Fruit fly (Drosophila melanogaster) whole organism, embryonic: ENCODE results near the gene CG14803.
A peak's percentile ranks its signal among the peaks of the same experiment; 100 is the strongest.

ENCODE experiments used
- CG10147 ChIP-seq: fragments of 200-800 bp; sonication (Bioruptor generic); optimal IDR thresholded peaks from 2 replicates; lab custom pipeline; 2019; ENCODE audit warnings: missing biosample characterization, mild to moderate bottlenecking, missing genetic modification characterization, moderate library complexity
- CG10321 ChIP-seq: fragments of 200-800 bp; sonication (Bioruptor generic); IDR thresholded peaks from 2 replicates; pipeline ENCODE4 v1.3.6; 2022; ENCODE audit warnings: missing biosample characterization, missing genetic modification characterization
- CG10431 ChIP-seq: fragments of 200-800 bp; sonication (Bioruptor generic); optimal IDR thresholded peaks from 3 replicates; lab custom pipeline; 2018; ENCODE audit warnings: missing biosample characterization, mild to moderate bottlenecking, missing genetic modification characterization
- CG12071 ChIP-seq: fragments of 200-800 bp; sonication (Bioruptor generic); optimal IDR thresholded peaks from 3 replicates; lab custom pipeline; 2018; ENCODE audit warnings: missing biosample characterization, mild to moderate bottlenecking, missing genetic modification characterization
- CG1233 ChIP-seq: fragments of 200-800 bp; sonication (Bioruptor generic); optimal IDR thresholded peaks from 4 replicates; lab custom pipeline; 2018; ENCODE audit warnings: missing biosample characterization, mild to moderate bottlenecking, missing genetic modification characterization
- CG13624 ChIP-seq: fragments of 200-800 bp; sonication (Bioruptor generic); optimal IDR thresholded peaks from 2 replicates; lab custom pipeline; 2016; ENCODE audit warnings: missing biosample characterization, missing genetic modification characterization
- CG14014 ChIP-seq: fragments of 200-800 bp; sonication (Bioruptor generic); IDR thresholded peaks from 2 replicates; pipeline ENCODE4 v1.3.6; 2022; ENCODE audit warnings: missing biosample characterization, missing genetic modification characterization
- CG15011 ChIP-seq: fragments of 200-800 bp; sonication (Bioruptor generic); optimal IDR thresholded peaks from 3 replicates; lab custom pipeline; 2018; ENCODE audit warnings: missing biosample characterization, mild to moderate bottlenecking, missing genetic modification characterization
- CG15479 ChIP-seq: fragments of 200-800 bp; sonication (Bioruptor generic); optimal IDR thresholded peaks from 3 replicates; lab custom pipeline; 2019; ENCODE audit warnings: missing biosample characterization, mild to moderate bottlenecking, missing genetic modification characterization, moderate library complexity
- CG15514 ChIP-seq: fragments of 200-800 bp; sonication (Bioruptor generic); optimal IDR thresholded peaks from 3 replicates; lab custom pipeline; 2017; ENCODE audit warnings: missing biosample characterization, missing genetic modification characterization, mild to moderate bottlenecking, moderate library complexity, missing genetic modification reagents
- CG17328 ChIP-seq: fragments of 200-800 bp; sonication (Bioruptor generic); IDR thresholded peaks from 2 replicates; pipeline ENCODE4 v1.3.6; 2022; ENCODE audit warnings: missing biosample characterization, missing genetic modification characterization
- CG17802 ChIP-seq: fragments of 200-800 bp; sonication (Bioruptor generic); optimal IDR thresholded peaks from 2 replicates; lab custom pipeline; 2018; ENCODE audit warnings: missing biosample characterization, mild to moderate bottlenecking, missing genetic modification characterization, moderate library complexity
- CG2120 ChIP-seq: fragments of 200-800 bp; sonication (Bioruptor generic); optimal IDR thresholded peaks from 3 replicates; lab custom pipeline; 2016; ENCODE audit warnings: missing biosample characterization, missing genetic modification characterization
- CG2678 ChIP-seq: fragments of 200-800 bp; sonication (Bioruptor generic); optimal IDR thresholded peaks from 3 replicates; lab custom pipeline; 2019; ENCODE audit warnings: missing biosample characterization, mild to moderate bottlenecking, missing genetic modification characterization, moderate library complexity
- CG2889 ChIP-seq: fragments of 200-800 bp; sonication (Bioruptor generic); IDR thresholded peaks from 3 replicates; pipeline ENCODE4 v1.3.6; 2022; ENCODE audit warnings: missing biosample characterization, missing genetic modification characterization
- CG31365 ChIP-seq: fragments of 200-800 bp; sonication (Bioruptor generic); optimal IDR thresholded peaks from 2 replicates; lab custom pipeline; 2018; ENCODE audit warnings: missing biosample characterization, mild to moderate bottlenecking, missing genetic modification characterization
- CG31441 ChIP-seq: fragments of 200-800 bp; sonication (Bioruptor generic); IDR thresholded peaks from 2 replicates; pipeline ENCODE4 v1.3.6; 2022; ENCODE audit warnings: missing biosample characterization, missing genetic modification characterization
- CG33557 ChIP-seq: fragments of 200-800 bp; sonication (Bioruptor generic); optimal IDR thresholded peaks from 2 replicates; lab custom pipeline; 2019; ENCODE audit warnings: missing biosample characterization, mild to moderate bottlenecking, missing genetic modification characterization, moderate library complexity
- CG43689 ChIP-seq: fragments of 200-800 bp; sonication (Bioruptor generic); IDR thresholded peaks from 2 replicates; pipeline ENCODE4 v1.3.6; 2022; ENCODE audit warnings: missing biosample characterization, missing genetic modification characterization
- CG6654 ChIP-seq: fragments of 200-800 bp; sonication (Bioruptor generic); optimal IDR thresholded peaks from 2 replicates; lab custom pipeline; 2017; ENCODE audit warnings: missing biosample characterization, mild to moderate bottlenecking, missing genetic modification characterization
- CG6683 ChIP-seq: fragments of 200-800 bp; sonication (Bioruptor generic); optimal IDR thresholded peaks from 2 replicates; lab custom pipeline; 2017; ENCODE audit warnings: missing biosample characterization, mild to moderate bottlenecking, missing genetic modification characterization, missing genetic modification reagents
- CG7372 ChIP-seq: fragments of 200-800 bp; sonication (Bioruptor generic); IDR thresholded peaks from 2 replicates; pipeline ENCODE4 v1.3.6; 2022; ENCODE audit warnings: missing biosample characterization, missing genetic modification characterization
- CG9609 ChIP-seq: fragments of 200-800 bp; sonication (Bioruptor generic); optimal IDR thresholded peaks from 3 replicates; lab custom pipeline; 2016; ENCODE audit warnings: missing biosample characterization, missing genetic modification characterization
- CG9932 ChIP-seq: fragments of 200-800 bp; sonication (Bioruptor generic); IDR thresholded peaks from 2 replicates; pipeline ENCODE4 v1.3.6; 2022; ENCODE audit warnings: missing biosample characterization, missing genetic modification characterization
- Fer1 ChIP-seq: fragments of 200-800 bp; sonication (Bioruptor generic); optimal IDR thresholded peaks from 2 replicates; lab custom pipeline; 2017; ENCODE audit warnings: missing biosample characterization, mild to moderate bottlenecking, missing genetic modification characterization
- Med ChIP-seq: fragments of 200-800 bp; sonication (Bioruptor generic); peaks from one replicate; lab custom pipeline; 2016; ENCODE audit warnings: missing biosample characterization, missing genetic modification characterization, mild to moderate bottlenecking, inconsistent platforms, moderate library complexity
- NC2α ChIP-seq: fragments of 200-800 bp; sonication (Bioruptor generic); optimal IDR thresholded peaks from 2 replicates; lab custom pipeline; 2016; ENCODE audit warnings: missing biosample characterization, missing genetic modification characterization
- Sry-β ChIP-seq: fragments of 200-800 bp; sonication (Bioruptor generic); optimal IDR thresholded peaks from 2 replicates; lab custom pipeline; 2018; ENCODE audit warnings: missing biosample characterization, mild to moderate bottlenecking, missing genetic modification characterization, moderate library complexity
- Xbp1 ChIP-seq: fragments of 200-800 bp; sonication (Bioruptor generic); optimal IDR thresholded peaks from 3 replicates; lab custom pipeline; 2016; ENCODE audit warnings: missing biosample characterization, mild to moderate bottlenecking, missing genetic modification characterization
- abd-A ChIP-seq: fragments of 200-800 bp; sonication (Bioruptor generic); optimal IDR thresholded peaks from 3 replicates; lab custom pipeline; 2019; ENCODE audit warnings: missing biosample characterization, mild to moderate bottlenecking, missing genetic modification characterization, moderate library complexity
- btn ChIP-seq: fragments of 200-800 bp; sonication (Bioruptor generic); optimal IDR thresholded peaks from 2 replicates; lab custom pipeline; 2016; ENCODE audit warnings: missing biosample characterization, missing genetic modification characterization
- crol ChIP-seq: fragments of 200-800 bp; sonication (Bioruptor generic); IDR thresholded peaks from 2 replicates; pipeline ENCODE4 v1.3.6; 2022; ENCODE audit warnings: missing biosample characterization, missing genetic modification characterization
- dmrt99B ChIP-seq: fragments of 200-800 bp; sonication (Bioruptor generic); optimal IDR thresholded peaks from 2 replicates; lab custom pipeline; 2018; ENCODE audit warnings: missing biosample characterization, mild to moderate bottlenecking, missing genetic modification characterization, moderate library complexity
- fd64A ChIP-seq: fragments of 200-800 bp; sonication (Bioruptor generic); optimal IDR thresholded peaks from 3 replicates; lab custom pipeline; 2018; ENCODE audit warnings: missing biosample characterization, mild to moderate bottlenecking, missing genetic modification characterization
- grau ChIP-seq: fragments of 200-800 bp; optimal IDR thresholded peaks from 3 replicates; lab custom pipeline; 2019; ENCODE audit warnings: missing biosample characterization, mild to moderate bottlenecking, missing genetic modification characterization, moderate library complexity
- hb ChIP-seq: fragments of 200-800 bp; sonication (Bioruptor generic); IDR thresholded peaks from 3 replicates; pipeline ENCODE4 v1.3.6; 2022; ENCODE audit warnings: missing biosample characterization, missing genetic modification characterization; ENCODE audit not compliant: partially characterized antibody
- hth ChIP-seq: fragments of >200 bp; optimal IDR thresholded peaks from 2 replicates; lab custom pipeline; 2017; ENCODE audit warnings: inconsistent platforms
- jumu ChIP-seq: fragments of 200-800 bp; sonication (Bioruptor generic); optimal IDR thresholded peaks from 3 replicates; lab custom pipeline; 2016; ENCODE audit warnings: missing biosample characterization, missing genetic modification characterization
- lola ChIP-seq, 3 experiments: fragments of >200 bp in 2 of 3; fragments of 200-800 bp in 1 of 3; sonication (Bioruptor generic) in 1 of 3; optimal IDR thresholded peaks; 2 replicates each; lab custom pipeline; 2017 to 2019; ENCODE audit warnings: missing biosample characterization in 3 of 3, missing genetic modification characterization in 3 of 3, mild to moderate bottlenecking in 1 of 3, moderate library complexity in 1 of 3
- nerfin-2 ChIP-seq: fragments of 200-800 bp; sonication (Bioruptor generic); IDR thresholded peaks from 2 replicates; pipeline ENCODE4 v1.3.6; 2022; ENCODE audit warnings: missing biosample characterization, missing genetic modification characterization; ENCODE audit not compliant: partially characterized antibody
- nom ChIP-seq: fragments of 200-800 bp; sonication (Bioruptor generic); optimal IDR thresholded peaks from 2 replicates; lab custom pipeline; 2017; ENCODE audit warnings: missing biosample characterization, missing genetic modification characterization, mild to moderate bottlenecking, moderate library complexity, missing genetic modification reagents
- p53 ChIP-seq: fragments of 200-800 bp; sonication (Bioruptor generic); optimal IDR thresholded peaks from 2 replicates; lab custom pipeline; 2016; ENCODE audit warnings: missing biosample characterization, missing genetic modification characterization
- peb ChIP-seq: fragments of 200-800 bp; sonication (Bioruptor generic); IDR thresholded peaks from 2 replicates; pipeline ENCODE4 v1.3.6; 2022; ENCODE audit warnings: missing biosample characterization, missing genetic modification characterization
- sens ChIP-seq: fragments of 200-800 bp; sonication (Bioruptor generic); peaks from one replicate; lab custom pipeline; 2016; ENCODE audit warnings: missing biosample characterization, missing genetic modification characterization
- ssp ChIP-seq: fragments of 200-800 bp; sonication (Bioruptor generic); IDR thresholded peaks from 2 replicates; pipeline ENCODE4 v1.3.6; 2022; ENCODE audit warnings: missing biosample characterization, missing genetic modification characterization
- stc ChIP-seq: fragments of 200-800 bp; sonication (Bioruptor generic); IDR thresholded peaks from 2 replicates; pipeline ENCODE4 v1.3.6; 2022; ENCODE audit warnings: missing biosample characterization, missing genetic modification characterization
- tll ChIP-seq, 2 experiments: fragments of 200-800 bp in 1 of 2; fragments of >200 bp in 1 of 2; sonication (Bioruptor generic) in 1 of 2; optimal IDR thresholded peaks; 2 replicates each; lab custom pipeline; 2017 to 2019; ENCODE audit warnings: missing biosample characterization in 2 of 2, missing genetic modification characterization in 2 of 2, mild to moderate bottlenecking in 1 of 2, moderate library complexity in 1 of 2
- tup ChIP-seq: fragments of 200-800 bp; sonication (Bioruptor generic); optimal IDR thresholded peaks from 2 replicates; lab custom pipeline; 2016; ENCODE audit warnings: missing biosample characterization, mild to moderate bottlenecking, missing genetic modification characterization, moderate library complexity
- usp ChIP-seq: fragments of >200 bp; optimal IDR thresholded peaks from 2 replicates; lab custom pipeline; 2017; ENCODE audit warnings: missing biosample characterization, missing genetic modification characterization
- z ChIP-seq: fragments of 200-800 bp; sonication (Bioruptor generic); IDR thresholded peaks from 3 replicates; pipeline ENCODE4 v1.3.6; 2022; ENCODE audit warnings: missing biosample characterization, missing genetic modification characterization

Gene CG14803

dm6 chrX:1849914-1850313 lies 18.8 kb upstream of the CG14803 start (continued):
- TF ChIP-seq tup (GFP tag; lab: Kevin White, UChicago): peak; percentile 70
- TF ChIP-seq CG31365 (tag; lab: Kevin White, UChicago): peak; percentile 76
- TF ChIP-seq peb: peak; percentile 37; the same call in 1 of the 2 replicates
- peak; percentile 83 for TF ChIP-seq Xbp1 (GFP tag; lab: Kevin White, UChicago)
- TF ChIP-seq CG10321 (GFP tag; lab: Robert Waterston, UW): peak; percentile 53; the same call in 1 of the 2 replicates
- TF ChIP-seq usp (GFP tag; lab: Kevin White, UChicago): no peak
- no peak for TF ChIP-seq hb (GFP tag; lab: Robert Waterston, UW)
- peak; percentile 98 for TF ChIP-seq Med (GFP tag; lab: Kevin White, UChicago)
- peak; percentile 83 for TF ChIP-seq CG9932 (GFP tag; lab: Robert Waterston, UW)
- peak; percentile 41 for TF ChIP-seq CG15479 (GFP tag; lab: Kevin White, UChicago)
- TF ChIP-seq CG12071: peak; percentile 90
- peak; percentile 49 for TF ChIP-seq CG33557 (GFP tag; lab: Kevin White, UChicago)
- peak; percentile 80 for TF ChIP-seq CG31441 (GFP tag; lab: Robert Waterston, UW)
- peak; percentile 45 for TF ChIP-seq CG6654 (GFP tag; lab: Kevin White, UChicago)
- TF ChIP-seq CG10431 (GFP tag; lab: Kevin White, UChicago): no peak
- TF ChIP-seq CG15514: peak; percentile 85
- no peak for TF ChIP-seq z
- peak; percentile 40; the same call in 1 of the 2 replicates for TF ChIP-seq CG43689 (GFP tag; lab: Robert Waterston, UW)
- TF ChIP-seq CG7372 (GFP tag; lab: Robert Waterston, UW): peak; percentile 77
- TF ChIP-seq grau (tag; lab: Kevin White, UChicago): peak; percentile 91
- TF ChIP-seq NC2α (GFP tag; lab: Kevin White, UChicago): no peak
- peak; percentile 89 for TF ChIP-seq CG10147 (GFP tag; lab: Kevin White, UChicago)
- peak; percentile 95 for TF ChIP-seq CG2120 (GFP tag; lab: Kevin White, UChicago)
- peak; percentile 82 for TF ChIP-seq CG15011 (GFP tag; lab: Kevin White, UChicago)
- TF ChIP-seq CG17328 (GFP tag; lab: Robert Waterston, UW): peak; percentile 59
- no peak; the same call in 1 of the 2 replicates for TF ChIP-seq crol (GFP tag; lab: Robert Waterston, UW)
- TF ChIP-seq sens (GFP tag; lab: Kevin White, UChicago): peak; percentile 92
- TF ChIP-seq nerfin-2 (GFP tag; lab: Robert Waterston, UW): no peak
- no peak for TF ChIP-seq nom (GFP tag; lab: Kevin White, UChicago)
- TF ChIP-seq ssp: peak; percentile 43
- TF ChIP-seq CG2889 (GFP tag; lab: Robert Waterston, UW): peak; percentile 60; the same call in 2 of the 3 replicates
- peak; percentile 86 for TF ChIP-seq CG1233 (GFP tag; lab: Kevin White, UChicago)
- no peak for TF ChIP-seq p53
- peak; percentile 86 for TF ChIP-seq dmrt99B
- peak; percentile 37 for TF ChIP-seq CG17802 (tag; lab: Kevin White, UChicago)
- TF ChIP-seq stc (GFP tag; lab: Robert Waterston, UW): peak; percentile 67; the same call in 1 of the 2 replicates
- TF ChIP-seq CG14014 (GFP tag; lab: Robert Waterston, UW): peak; percentile 77
- peak in 1 of 3 experiments; percentile 52 for TF ChIP-seq lola (GFP tag; optimal IDR thresholded peaks at IDR 0.05; lab: Kevin White, UChicago)
- peak; percentile 96 for TF ChIP-seq CG2678 (tag; lab: Kevin White, UChicago)
- peak; percentile 80 for TF ChIP-seq CG6683
- TF ChIP-seq tll (GFP tag; optimal IDR thresholded peaks at IDR 0.05; lab: Kevin White, UChicago): no peak
- TF ChIP-seq btn (GFP tag; lab: Kevin White, UChicago): no peak
- peak; percentile 56 for TF ChIP-seq CG9609 (GFP tag; lab: Kevin White, UChicago)
- peak; percentile 6 for TF ChIP-seq Sry-β (GFP tag; lab: Kevin White, UChicago)
- TF ChIP-seq jumu (GFP tag; lab: Kevin White, UChicago): peak; percentile 56
- no peak for TF ChIP-seq hth (lab: Kevin White, UChicago)
- TF ChIP-seq Fer1: peak; percentile 95
- TF ChIP-seq fd64A: peak; percentile 56
- peak; percentile 83 for TF ChIP-seq abd-A (tag; lab: Kevin White, UChicago)
- peak; percentile 75 for TF ChIP-seq CG13624 (GFP tag; lab: Kevin White, UChicago)
